Fruit fly (Drosophila melanogaster): ENCODE measurements around the gene Lamtor4.

DNA sequence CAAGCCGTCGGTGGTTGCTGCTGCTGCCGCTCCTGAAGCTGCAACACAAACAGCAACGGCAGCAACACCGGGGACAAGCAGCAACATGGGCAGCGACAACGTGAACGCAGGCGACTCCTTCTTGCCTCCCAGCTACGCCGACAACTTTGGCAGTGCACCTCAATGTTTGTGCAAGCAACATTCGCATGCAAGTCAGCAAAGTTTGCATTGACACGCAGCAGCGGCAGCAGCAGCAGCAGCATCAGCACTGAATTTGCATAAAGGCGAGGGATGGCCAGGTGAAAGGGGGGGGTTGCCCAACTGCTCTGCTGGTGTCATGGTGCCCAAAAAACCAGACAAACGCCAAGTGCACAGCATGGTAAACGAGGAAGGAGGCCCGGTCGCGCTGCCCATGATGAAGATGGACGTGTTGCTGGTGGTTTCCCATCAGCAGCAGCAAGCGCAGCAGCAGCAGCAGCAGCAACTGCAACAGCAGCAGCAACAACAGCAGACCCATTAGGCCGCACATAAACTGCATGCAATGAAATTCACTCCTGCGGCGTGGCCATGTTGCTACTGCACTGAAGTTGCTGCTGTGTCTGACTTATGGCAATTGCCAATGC lies 31.3 kb upstream of the Lamtor4 start:
- TF ChIP-seq CG8478 (optimal IDR thresholded peaks at IDR 0.05) (no peak), psq (optimal IDR thresholded peaks at IDR 0.05) (no peak)
